Fruit fly (Drosophila melanogaster): ENCODE measurements around the gene CG43051.

The CG43051 gene

DNA sequence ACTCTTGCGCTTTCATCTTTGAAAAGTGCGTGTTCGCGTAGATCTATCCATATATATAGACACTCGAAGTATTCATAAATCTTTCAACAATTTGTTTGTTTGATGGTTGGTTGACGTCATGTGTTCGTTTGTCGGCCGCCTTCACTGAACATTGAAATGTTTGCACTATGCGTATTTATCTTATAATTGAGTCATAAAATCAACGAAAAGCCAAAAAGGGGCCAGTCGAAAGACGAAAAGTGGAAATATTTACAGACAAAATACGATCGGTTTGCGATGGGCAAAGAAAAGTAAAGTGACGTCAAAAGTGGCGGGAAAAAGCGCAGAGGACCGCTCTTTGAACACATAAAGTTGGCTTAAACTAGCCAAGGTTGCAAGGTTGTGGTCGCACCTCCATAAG, 20.4 kb upstream of the CG43051 start:
- TF ChIP-seq Sp1 (GFP tag; optimal IDR thresholded peaks at IDR 0.05) (no peak), HLH106 (tag; optimal IDR thresholded peaks at IDR 0.05) (no peak)

DNA sequence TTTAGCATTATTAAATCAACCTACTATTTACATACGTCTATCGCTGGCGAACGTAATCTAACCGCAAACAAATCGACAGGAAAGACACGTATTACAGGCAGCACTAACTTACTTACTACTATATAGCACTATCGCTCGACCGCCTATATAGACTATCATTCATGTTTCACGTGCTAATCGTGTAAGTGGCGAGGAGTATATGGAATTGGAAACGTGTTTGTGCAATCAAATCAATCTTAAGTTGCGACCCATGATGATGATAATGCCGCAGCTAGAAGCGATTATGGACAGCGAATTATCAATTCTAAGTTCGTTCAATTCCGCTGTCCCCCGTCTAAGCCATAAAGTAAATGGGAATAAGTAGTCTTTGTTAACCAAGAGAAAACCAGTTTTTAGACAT, 19.9 kb upstream of the CG43051 start:
- TF ChIP-seq CG32264 (GFP tag; optimal IDR thresholded peaks at IDR 0.05) (no peak), fru (GFP tag; optimal IDR thresholded peaks at IDR 0.05) (no peak), Myc (optimal IDR thresholded peaks at IDR 0.05) (no peak), Jra (GFP tag; optimal IDR thresholded peaks at IDR 0.05) (no peak), Vsx2 (GFP tag; optimal IDR thresholded peaks at IDR 0.05; ENCODE audit: partially characterized antibody) (no peak), sage (GFP tag; optimal IDR thresholded peaks at IDR 0.05) (no peak)

DNA sequence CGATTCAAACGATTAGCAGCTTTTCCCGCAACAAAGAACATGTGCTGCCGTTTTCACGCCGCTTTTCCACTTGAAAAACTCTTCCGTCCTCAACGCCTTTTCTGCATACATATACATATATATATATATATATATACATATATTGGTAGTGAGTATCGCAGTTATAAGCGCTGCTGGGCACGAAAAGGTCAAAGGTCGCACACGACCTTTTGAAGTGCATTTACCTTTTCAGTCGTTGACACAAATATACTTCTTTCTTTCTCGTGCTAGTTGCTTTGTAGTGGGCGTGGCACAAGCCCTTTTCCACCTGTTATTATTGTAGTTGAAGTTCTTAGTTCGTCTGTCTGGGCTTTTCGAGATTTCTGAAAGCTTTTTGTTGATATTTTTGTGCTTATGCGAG, 18.3 kb upstream of the CG43051 start:
- no peak for TF ChIP-seq Jra (GFP tag; optimal IDR thresholded peaks at IDR 0.05)
- no peak for TF ChIP-seq CrebA (GFP tag; optimal IDR thresholded peaks at IDR 0.05; ENCODE audit: borderline replicate concordance)
- TF ChIP-seq brk (GFP tag; optimal IDR thresholded peaks at IDR 0.05), result no peak
- TF ChIP-seq GATAd (GFP tag; optimal IDR thresholded peaks at IDR 0.05), result no peak
- no peak for TF ChIP-seq OdsH (GFP tag; optimal IDR thresholded peaks at IDR 0.05)
- TF ChIP-seq Dfd (GFP tag; optimal IDR thresholded peaks at IDR 0.05), result no peak
- TF ChIP-seq Hr83 (GFP tag; optimal IDR thresholded peaks at IDR 0.05; ENCODE audit: poor library complexity, severe bottlenecking), result no peak
- TF ChIP-seq woc (GFP tag; optimal IDR thresholded peaks at IDR 0.05), result no peak
- no peak for TF ChIP-seq rgr (GFP tag; optimal IDR thresholded peaks at IDR 0.05)
- no peak for TF ChIP-seq N (GFP tag; optimal IDR thresholded peaks at IDR 0.05)
- no peak for TF ChIP-seq usp (GFP tag; optimal IDR thresholded peaks at IDR 0.05)
- TF ChIP-seq HLH106 (tag; optimal IDR thresholded peaks at IDR 0.05), result no peak
- TF ChIP-seq Sp1 (GFP tag; optimal IDR thresholded peaks at IDR 0.05), result no peak
- TF ChIP-seq Myc (optimal IDR thresholded peaks at IDR 0.05), result no peak
- no peak for TF ChIP-seq Abd-B (GFP tag; optimal IDR thresholded peaks at IDR 0.05)
- TF ChIP-seq Rel (GFP tag; optimal IDR thresholded peaks at IDR 0.05), result no peak
- TF ChIP-seq Rel (tag; optimal IDR thresholded peaks at IDR 0.05), result no peak
- TF ChIP-seq CG32264 (GFP tag; optimal IDR thresholded peaks at IDR 0.05), result no peak
- TF ChIP-seq dl (GFP tag; optimal IDR thresholded peaks at IDR 0.05; ENCODE audit: insufficient read depth in 1 of 2, partially characterized antibody in 2 of 2), result no peak

DNA sequence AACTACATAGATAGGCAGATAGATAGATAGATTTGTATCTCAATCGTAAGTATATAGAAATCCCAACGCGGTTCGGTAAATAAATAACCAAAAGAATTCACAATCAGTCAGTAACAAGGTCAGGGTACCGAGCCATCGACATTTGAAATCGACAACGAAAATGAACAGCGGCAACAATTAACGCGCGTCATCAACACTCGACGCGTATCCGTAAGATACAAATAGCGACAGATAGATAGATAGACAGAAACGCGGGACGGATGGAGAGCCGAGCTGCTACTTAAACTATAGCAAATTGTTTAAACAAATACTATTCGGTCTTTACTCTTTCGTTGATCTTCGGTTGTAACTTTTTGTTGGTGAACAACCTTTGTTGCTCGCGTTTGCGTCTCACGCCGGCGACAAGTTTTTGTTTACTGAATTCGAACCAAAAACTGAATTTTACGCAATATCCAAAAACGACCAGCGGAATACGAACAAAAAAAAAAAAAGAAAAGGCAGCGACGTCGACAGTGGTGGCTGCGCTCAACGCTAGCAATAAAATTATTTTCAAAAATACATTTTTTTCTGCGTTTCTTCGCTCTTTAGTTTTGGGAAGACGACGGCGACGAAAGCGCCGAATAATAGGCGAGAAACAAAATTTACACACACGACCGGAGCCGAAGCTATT, 14.5 kb upstream of the CG43051 start:
- TF ChIP-seq Abd-B (GFP tag; optimal IDR thresholded peaks at IDR 0.05) (no peak), foxo (GFP tag; optimal IDR thresholded peaks at IDR 0.05) (peak in 1 of 2 experiments; percentile 40)

DNA sequence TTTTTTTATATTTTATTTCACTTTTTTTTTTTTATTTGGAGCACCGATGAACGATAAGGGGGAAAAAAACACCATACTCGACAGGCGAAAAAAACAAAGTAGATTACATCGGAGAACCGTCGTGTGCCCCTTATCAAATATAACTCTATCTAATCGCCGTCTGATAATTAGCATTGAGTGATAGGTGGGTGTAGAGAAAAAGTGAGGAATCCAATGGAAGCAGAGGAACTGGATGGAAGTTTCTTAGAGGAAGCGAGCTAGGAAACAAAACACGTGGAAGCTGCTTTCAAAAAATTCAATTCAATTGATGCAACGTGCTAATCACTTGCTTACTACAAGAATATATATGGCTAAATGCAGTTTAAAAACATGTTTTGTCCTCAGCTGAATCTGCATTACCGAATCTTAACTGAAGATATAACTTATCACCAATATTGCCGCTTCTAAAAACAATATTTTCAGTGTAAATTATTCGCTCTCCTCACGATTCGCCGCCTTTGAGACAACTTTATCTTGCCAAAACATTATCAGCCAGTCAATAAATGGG, 13.9 kb upstream of the CG43051 start:
- TF ChIP-seq rgr (GFP tag; optimal IDR thresholded peaks at IDR 0.05), result peak; percentile 50
- no peak for TF ChIP-seq usp (GFP tag; optimal IDR thresholded peaks at IDR 0.05)
- peak in 1 of 2 experiments; percentile 53 for TF ChIP-seq foxo (GFP tag; optimal IDR thresholded peaks at IDR 0.05)
- TF ChIP-seq Jra (GFP tag; optimal IDR thresholded peaks at IDR 0.05), result no peak
- TF ChIP-seq sage (GFP tag; optimal IDR thresholded peaks at IDR 0.05), result peak; percentile 66
- no peak for TF ChIP-seq Vsx2 (GFP tag; optimal IDR thresholded peaks at IDR 0.05; ENCODE audit: partially characterized antibody)
- no peak for TF ChIP-seq CG9705 (GFP tag; optimal IDR thresholded peaks at IDR 0.05)
- TF ChIP-seq fru (GFP tag; optimal IDR thresholded peaks at IDR 0.05), result peak; percentile 48
- no peak for TF ChIP-seq dsf (GFP tag; optimal IDR thresholded peaks at IDR 0.05; ENCODE audit: borderline replicate concordance)
- TF ChIP-seq N (GFP tag; optimal IDR thresholded peaks at IDR 0.05), result no peak
- TF ChIP-seq HLH106 (tag; optimal IDR thresholded peaks at IDR 0.05), result peak; percentile 27
- TF ChIP-seq OdsH (GFP tag; optimal IDR thresholded peaks at IDR 0.05), result peak; percentile 20
- TF ChIP-seq Hnf4 (GFP tag; optimal IDR thresholded peaks at IDR 0.05), result no peak
- no peak for TF ChIP-seq dl (GFP tag; optimal IDR thresholded peaks at IDR 0.05; ENCODE audit: insufficient read depth in 1 of 2, partially characterized antibody in 2 of 2)
- peak; percentile 94 for TF ChIP-seq h (GFP tag; optimal IDR thresholded peaks at IDR 0.05)
- TF ChIP-seq CrebA (GFP tag; optimal IDR thresholded peaks at IDR 0.05; ENCODE audit: borderline replicate concordance), result peak; percentile 95
- peak; percentile 12 for TF ChIP-seq Dfd (GFP tag; optimal IDR thresholded peaks at IDR 0.05)
- no peak for TF ChIP-seq Hr78 (GFP tag; optimal IDR thresholded peaks at IDR 0.05)
- TF ChIP-seq Myc (optimal IDR thresholded peaks at IDR 0.05), result no peak
- peak; percentile 84 for TF ChIP-seq Rel (GFP tag; optimal IDR thresholded peaks at IDR 0.05)
- TF ChIP-seq Rel (tag; optimal IDR thresholded peaks at IDR 0.05), result peak; percentile 67
- TF ChIP-seq lola (GFP tag; optimal IDR thresholded peaks at IDR 0.05), result no peak
- no peak for TF ChIP-seq tai (GFP tag; optimal IDR thresholded peaks at IDR 0.05)
- no peak for TF ChIP-seq Mio (GFP tag; optimal IDR thresholded peaks at IDR 0.05)
- no peak for TF ChIP-seq pan (optimal IDR thresholded peaks at IDR 0.05)
- TF ChIP-seq sv (GFP tag; optimal IDR thresholded peaks at IDR 0.05), result no peak
- TF ChIP-seq CG32264 (GFP tag; optimal IDR thresholded peaks at IDR 0.05), result no peak
- no peak for TF ChIP-seq woc (GFP tag; optimal IDR thresholded peaks at IDR 0.05)
- peak; percentile 37 for TF ChIP-seq br (GFP tag; optimal IDR thresholded peaks at IDR 0.05)
- no peak for TF ChIP-seq jim (GFP tag; optimal IDR thresholded peaks at IDR 0.05)
- TF ChIP-seq ey (GFP tag; optimal IDR thresholded peaks at IDR 0.05), result peak; percentile 45
- no peak for TF ChIP-seq Dif (GFP tag; optimal IDR thresholded peaks at IDR 0.05; ENCODE audit: partially characterized antibody)
- no peak for TF ChIP-seq GATAd (GFP tag; optimal IDR thresholded peaks at IDR 0.05)
- peak; percentile 38 for TF ChIP-seq psq (GFP tag; optimal IDR thresholded peaks at IDR 0.05)
- TF ChIP-seq brk (GFP tag; optimal IDR thresholded peaks at IDR 0.05), result no peak
- peak; percentile 51 for TF ChIP-seq Sp1 (GFP tag; optimal IDR thresholded peaks at IDR 0.05)

Data from whole organism, wandering third instar larva.